Worm (Caenorhabditis elegans): ENCODE results near the gene clec-149.
A peak's percentile ranks its signal among the peaks of the same experiment; 100 is the strongest.

The clec-149 gene

ce11 chrIII:856908-857307 lies 33.9 kb downstream of the clec-149 start:
- no peak for TF ChIP-seq K12H6.12 (tag; optimal IDR thresholded peaks at IDR 0.05)
- TF ChIP-seq B0261.1 (tag; optimal IDR thresholded peaks at IDR 0.05), result no peak
- TF ChIP-seq ceh-79 (tag; optimal IDR thresholded peaks at IDR 0.05), result no peak
- TF ChIP-seq lsl-1 (GFP tag; optimal IDR thresholded peaks at IDR 0.05), result no peak
- no peak for TF ChIP-seq lir-1 (GFP tag; conservative IDR thresholded peaks at IDR 0.05)
- TF ChIP-seq mxl-1 (tag; optimal IDR thresholded peaks at IDR 0.05), result no peak
- no peak for TF ChIP-seq hsf-1 (GFP tag; IDR thresholded peaks at IDR 0.05)
- TF ChIP-seq aptf-3 (GFP tag; IDR thresholded peaks at IDR 0.05), result no peak
- TF ChIP-seq nfya-1 (tag; optimal IDR thresholded peaks at IDR 0.05; ENCODE audit: borderline replicate concordance, insufficient read depth), result no peak
- no peak for TF ChIP-seq B0019.2 (GFP tag; conservative IDR thresholded peaks at IDR 0.05)

DNA sequence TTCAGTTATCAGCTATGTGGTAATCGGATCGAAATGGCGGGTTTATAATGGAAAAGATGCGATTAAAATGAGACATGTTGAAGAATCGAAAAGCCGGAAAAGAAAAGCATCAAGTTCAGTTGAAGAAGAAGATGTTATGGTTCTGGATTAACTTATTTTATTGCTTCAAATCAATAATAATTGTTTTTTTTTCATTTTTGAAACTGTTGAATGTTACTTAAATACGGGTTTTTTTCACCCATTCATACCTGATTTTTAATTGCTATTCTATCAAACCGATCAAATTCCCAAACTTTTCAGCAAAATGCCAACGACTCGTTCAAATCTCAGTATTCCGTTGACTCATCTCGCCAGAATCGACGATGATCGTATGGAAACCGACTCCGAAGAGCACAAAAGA lies 36.9 kb downstream of the clec-149 start, which contains the start of gene exos-4.2:
Gene exos-4.2 (plus strand): TSS at position 301 of the 400 bp plus-strand sequence.
- no peak for TF ChIP-seq C06A6.2 (GFP tag; conservative IDR thresholded peaks at IDR 0.05)
- TF ChIP-seq tlf-1 (GFP tag; optimal IDR thresholded peaks at IDR 0.05), result no peak
- no peak for TF ChIP-seq F52B5.7 (tag; optimal IDR thresholded peaks at IDR 0.05)
- no peak for TF ChIP-seq aptf-2 (GFP tag; conservative IDR thresholded peaks at IDR 0.05)
- TF ChIP-seq lsl-1 (GFP tag; optimal IDR thresholded peaks at IDR 0.05), result no peak
- no peak for TF ChIP-seq ceh-58 (GFP tag; IDR thresholded peaks at IDR 0.05)
- no peak for TF ChIP-seq nfyb-1 (GFP tag; IDR thresholded peaks at IDR 0.05)
- no peak for TF ChIP-seq tbx-9 (tag; optimal IDR thresholded peaks at IDR 0.05; ENCODE audit: borderline replicate concordance)
- TF ChIP-seq Y79H2A.3 (GFP tag; conservative IDR thresholded peaks at IDR 0.05), result no peak
- no peak for TF ChIP-seq hrde-1 (tag; optimal IDR thresholded peaks at IDR 0.05; ENCODE audit: borderline replicate concordance)
- TF ChIP-seq C17E4.6 (GFP tag; IDR thresholded peaks at IDR 0.05), result no peak
- TF ChIP-seq F10E7.11 (tag; optimal IDR thresholded peaks at IDR 0.05), result no peak
- no peak for TF ChIP-seq ceh-27 (GFP tag; optimal IDR thresholded peaks at IDR 0.05)

- no peak for TF ChIP-seq nfya-1 (tag; optimal IDR thresholded peaks at IDR 0.05; ENCODE audit: borderline replicate concordance, insufficient read depth)
- TF ChIP-seq cebp-2 (GFP tag; IDR thresholded peaks at IDR 0.05), result no peak
- TF ChIP-seq hlh-12 (tag; optimal IDR thresholded peaks at IDR 0.05), result no peak
- TF ChIP-seq lin-26 (GFP tag; IDR thresholded peaks at IDR 0.05), result no peak
- TF ChIP-seq attf-5 (GFP tag; optimal IDR thresholded peaks at IDR 0.05), result peak; percentile 15
- TF ChIP-seq Y56A3A.18 (GFP tag; IDR thresholded peaks at IDR 0.05), result no peak
- TF ChIP-seq snpc-3.4 (tag; optimal IDR thresholded peaks at IDR 0.05), result no peak
- TF ChIP-seq madf-10 (tag; optimal IDR thresholded peaks at IDR 0.05), result no peak
- no peak for TF ChIP-seq tbp1 (GFP tag; optimal IDR thresholded peaks at IDR 0.05)
- TF ChIP-seq unc-62 (GFP tag; optimal IDR thresholded peaks at IDR 0.05), result no peak
- TF ChIP-seq mcd-1 (GFP tag; IDR thresholded peaks at IDR 0.05), result 0 out of 2 replicates have a peak, but pooled peaks have one; percentile 25
- TF ChIP-seq F10E7.11 (tag; optimal IDR thresholded peaks at IDR 0.05), result no peak
- TF ChIP-seq lin-35 (GFP tag; optimal IDR thresholded peaks at IDR 0.05), result no peak
Observed at ce11 chrIII:861819-862356, 38.9 kb downstream of the clec-149 start, which contains the start of gene arx-4. TSS of gene arx-4 (plus strand) at chrIII:862306.

DNA sequence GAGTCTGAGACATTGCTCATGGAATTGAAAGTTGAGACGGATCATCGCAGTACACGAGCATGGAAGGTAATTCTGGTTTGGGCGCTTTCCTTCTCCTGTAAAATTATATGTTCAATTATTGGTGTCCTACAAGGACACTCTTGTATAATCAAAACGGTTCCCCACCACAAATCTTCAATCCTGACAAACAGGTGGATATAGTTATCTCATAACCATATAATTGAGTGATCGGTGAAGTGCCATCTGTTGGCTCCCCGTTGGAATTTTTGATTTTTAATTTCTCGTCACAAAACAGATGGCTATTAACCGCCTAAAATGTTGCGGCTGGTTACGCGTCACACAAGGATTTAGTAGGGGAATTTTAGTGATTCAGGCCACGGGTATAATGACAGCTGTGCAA lies 45.8 kb downstream of the clec-149 start:
- TF ChIP-seq chd-7 (tag; optimal IDR thresholded peaks at IDR 0.05), result no peak
- TF ChIP-seq ztf-18 (tag; optimal IDR thresholded peaks at IDR 0.05), result no peak
- no peak for TF ChIP-seq xnd-1 (tag; optimal IDR thresholded peaks at IDR 0.05)
- TF ChIP-seq F37B4.10 (GFP tag; IDR thresholded peaks at IDR 0.05), result no peak
- TF ChIP-seq bed-1 (GFP tag; IDR thresholded peaks at IDR 0.05), result no peak
- no peak for TF ChIP-seq T07F8.4 (tag; optimal IDR thresholded peaks at IDR 0.05)
- no peak for TF ChIP-seq akir-1 (GFP tag; optimal IDR thresholded peaks at IDR 0.05)
- no peak for TF ChIP-seq rpc-1 (optimal IDR thresholded peaks at IDR 0.05)
- no peak for TF ChIP-seq rpc-1 (tag; optimal IDR thresholded peaks at IDR 0.05)
- no peak for TF ChIP-seq gei-17 (GFP tag; optimal IDR thresholded peaks at IDR 0.05)
- no peak for TF ChIP-seq lag-1 (GFP tag; IDR thresholded peaks at IDR 0.05)
- TF ChIP-seq nfyb-1 (GFP tag; IDR thresholded peaks at IDR 0.05), result no peak
- TF ChIP-seq ztf-6 (GFP tag; IDR thresholded peaks at IDR 0.05), result no peak
- no peak for TF ChIP-seq sdz-38 (tag; optimal IDR thresholded peaks at IDR 0.05)

All from whole organism, young adult.